Fruit fly (Drosophila melanogaster) whole organism, embryonic: ENCODE measurements around the gene TFAM.

Experiments
- ATbp ChIP-seq: fragments of 200-800 bp; sonication (Bioruptor generic); optimal IDR thresholded peaks from 2 replicates; lab custom pipeline; 2017; ENCODE audit warnings: missing biosample characterization, mild to moderate bottlenecking, missing genetic modification characterization, missing genetic modification reagents
- BEAF-32 ChIP-seq: fragments of 200-800 bp; sonication (Bioruptor generic); optimal IDR thresholded peaks from 3 replicates; lab custom pipeline; 2017; ENCODE audit warnings: missing biosample characterization, missing genetic modification characterization, mild to moderate bottlenecking, moderate library complexity, missing genetic modification reagents
- Bteb2 ChIP-seq: fragments of 200-800 bp; sonication (Bioruptor generic); optimal IDR thresholded peaks from 2 replicates; lab custom pipeline; 2016; ENCODE audit warnings: missing biosample characterization, missing genetic modification characterization
- CG10267 ChIP-seq: fragments of 200-800 bp; sonication (Bioruptor generic); optimal IDR thresholded peaks from 2 replicates; lab custom pipeline; 2018; ENCODE audit warnings: missing biosample characterization, mild to moderate bottlenecking, missing genetic modification characterization, moderate library complexity
- CG11695 ChIP-seq: fragments of 200-800 bp; sonication (Bioruptor generic); IDR thresholded peaks from 3 replicates; pipeline ENCODE4 v1.3.6; 2022; ENCODE audit warnings: missing biosample characterization, missing genetic modification characterization
- CG12942 ChIP-seq: fragments of 200-800 bp; sonication (Bioruptor generic); optimal IDR thresholded peaks from 3 replicates; lab custom pipeline; 2016; ENCODE audit warnings: missing biosample characterization, missing genetic modification characterization
- CG15514 ChIP-seq: fragments of 200-800 bp; sonication (Bioruptor generic); optimal IDR thresholded peaks from 3 replicates; lab custom pipeline; 2017; ENCODE audit warnings: missing biosample characterization, missing genetic modification characterization, mild to moderate bottlenecking, moderate library complexity, missing genetic modification reagents
- CG17612 ChIP-seq: fragments of 200-800 bp; sonication (Bioruptor generic); IDR thresholded peaks from 2 replicates; pipeline ENCODE4 v1.3.6; 2022; ENCODE audit warnings: missing biosample characterization, missing genetic modification characterization
- CG17912 ChIP-seq: fragments of 200-800 bp; sonication (Bioruptor generic); optimal IDR thresholded peaks from 2 replicates; lab custom pipeline; 2018; ENCODE audit warnings: missing biosample characterization, mild to moderate bottlenecking, missing genetic modification characterization
- CG18764 ChIP-seq: fragments of 200-800 bp; sonication (Bioruptor generic); optimal IDR thresholded peaks from 3 replicates; lab custom pipeline; 2016; ENCODE audit warnings: missing biosample characterization, missing genetic modification characterization
- CG32772 ChIP-seq: fragments of 200-800 bp; sonication (Bioruptor generic); IDR thresholded peaks from 2 replicates; pipeline ENCODE4 v1.3.6; 2022; ENCODE audit warnings: missing biosample characterization, missing genetic modification characterization
- CG3838 ChIP-seq: fragments of 200-800 bp; sonication (Bioruptor generic); optimal IDR thresholded peaks from 3 replicates; lab custom pipeline; 2016; ENCODE audit warnings: missing biosample characterization, missing genetic modification characterization
- CG3847 ChIP-seq: fragments of 200-800 bp; sonication (Bioruptor generic); IDR thresholded peaks from 2 replicates; pipeline ENCODE4 v1.3.6; 2022; ENCODE audit warnings: missing biosample characterization, missing genetic modification characterization
- CG43689 ChIP-seq: fragments of 200-800 bp; sonication (Bioruptor generic); IDR thresholded peaks from 2 replicates; pipeline ENCODE4 v1.3.6; 2022; ENCODE audit warnings: missing biosample characterization, missing genetic modification characterization
- CG4617 ChIP-seq: fragments of 200-800 bp; sonication (Bioruptor generic); optimal IDR thresholded peaks from 3 replicates; lab custom pipeline; 2016; ENCODE audit warnings: missing biosample characterization, missing genetic modification characterization, borderline replicate concordance
- CG7745 ChIP-seq: fragments of 200-800 bp; sonication (Bioruptor generic); optimal IDR thresholded peaks from 2 replicates; lab custom pipeline; 2018; ENCODE audit warnings: missing biosample characterization, mild to moderate bottlenecking, missing genetic modification characterization, moderate library complexity
- CG9437 ChIP-seq: fragments of 200-800 bp; sonication (Bioruptor generic); optimal IDR thresholded peaks from 2 replicates; lab custom pipeline; 2018; ENCODE audit warnings: missing biosample characterization, mild to moderate bottlenecking, missing genetic modification characterization
- CG9876 ChIP-seq: fragments of 200-800 bp; sonication (Bioruptor generic); optimal IDR thresholded peaks from 2 replicates; lab custom pipeline; 2016; ENCODE audit warnings: missing biosample characterization, missing genetic modification characterization
- CG9932 ChIP-seq: fragments of 200-800 bp; sonication (Bioruptor generic); IDR thresholded peaks from 2 replicates; pipeline ENCODE4 v1.3.6; 2022; ENCODE audit warnings: missing biosample characterization, missing genetic modification characterization
- Dp ChIP-seq: fragments of 200-800 bp; sonication (Bioruptor generic); optimal IDR thresholded peaks from 2 replicates; lab custom pipeline; 2018; ENCODE audit warnings: missing biosample characterization, mild to moderate bottlenecking, missing genetic modification characterization, moderate library complexity
- E2f2 ChIP-seq: fragments of 200-800 bp; sonication (Bioruptor generic); IDR thresholded peaks from 2 replicates; pipeline ENCODE4 v1.3.6; 2022; ENCODE audit warnings: missing biosample characterization, missing genetic modification characterization
- HLHmδ ChIP-seq: fragments of 200-800 bp; sonication (Bioruptor generic); optimal IDR thresholded peaks from 2 replicates; lab custom pipeline; 2018; ENCODE audit warnings: missing biosample characterization, mild to moderate bottlenecking, missing genetic modification characterization, moderate library complexity
- Hr51 ChIP-seq, 2 experiments: fragments of 200-800 bp; sonication (Bioruptor generic); optimal IDR thresholded peaks; 2 replicates in 1 of 2; 3 replicates in 1 of 2; lab custom pipeline; 2016 to 2018; ENCODE audit warnings: missing biosample characterization in 2 of 2, missing genetic modification characterization in 2 of 2, mild to moderate bottlenecking in 1 of 2, moderate library complexity in 1 of 2
- Hr78 ChIP-seq, 2 experiments: fragments of 200-800 bp in 1 of 2; fragments of >200 bp in 1 of 2; sonication (Bioruptor generic) in 1 of 2; optimal IDR thresholded peaks; 2 replicates each; lab custom pipeline; 2017 to 2019; ENCODE audit warnings: missing biosample characterization in 2 of 2, missing genetic modification characterization in 2 of 2, mild to moderate bottlenecking in 1 of 2, moderate library complexity in 1 of 2
- Lim3 ChIP-seq: fragments of 200-800 bp; sonication (Bioruptor generic); IDR thresholded peaks from 2 replicates; pipeline ENCODE4 v1.3.6; 2022; ENCODE audit warnings: missing biosample characterization, missing genetic modification characterization
- MBD-R2 ChIP-seq: fragments of 200-800 bp; sonication (Bioruptor generic); IDR thresholded peaks from 2 replicates; pipeline ENCODE4 v1.3.6; 2022; ENCODE audit warnings: missing biosample characterization, missing genetic modification characterization
- NfI ChIP-seq: fragments of 200-800 bp; sonication (Bioruptor generic); optimal IDR thresholded peaks from 3 replicates; lab custom pipeline; 2018; ENCODE audit warnings: missing biosample characterization, mild to moderate bottlenecking, missing genetic modification characterization, moderate library complexity
- Poxn ChIP-seq: fragments of 200-800 bp; sonication (Bioruptor generic); IDR thresholded peaks from 2 replicates; pipeline ENCODE4 v1.3.6; 2022; ENCODE audit warnings: missing biosample characterization, missing genetic modification characterization
- Sin3A ChIP-seq: fragments of >200 bp; optimal IDR thresholded peaks from 2 replicates; lab custom pipeline; 2018
- Stat92E ChIP-seq, 3 experiments: fragments of >200 bp in 2 of 3; fragments of 200-800 bp in 1 of 3; sonication (Bioruptor generic) in 1 of 3; optimal IDR thresholded peaks; 2 replicates each; lab custom pipeline; 2017 to 2019; ENCODE audit warnings: missing biosample characterization in 3 of 3, missing genetic modification characterization in 3 of 3, mild to moderate bottlenecking in 1 of 3, moderate library complexity in 1 of 3
- YL-1 ChIP-seq: fragments of 200-800 bp; sonication (Bioruptor generic); optimal IDR thresholded peaks from 3 replicates; lab custom pipeline; 2017; ENCODE audit warnings: missing biosample characterization, mild to moderate bottlenecking, missing genetic modification characterization
- bcd ChIP-seq: fragments of 200-800 bp; sonication (Bioruptor generic); optimal IDR thresholded peaks from 2 replicates; lab custom pipeline; 2017; ENCODE audit warnings: missing biosample characterization, mild to moderate bottlenecking, missing genetic modification characterization
- corto ChIP-seq: fragments of 200-800 bp; sonication (Bioruptor generic); optimal IDR thresholded peaks from 2 replicates; lab custom pipeline; 2016; ENCODE audit warnings: missing biosample characterization, mild to moderate bottlenecking, missing genetic modification characterization, moderate library complexity
- eyg ChIP-seq: fragments of 200-800 bp; sonication (Bioruptor generic); optimal IDR thresholded peaks from 3 replicates; lab custom pipeline; 2016; ENCODE audit warnings: missing biosample characterization, missing genetic modification characterization
- gem ChIP-seq: fragments of 200-800 bp; sonication (Bioruptor generic); optimal IDR thresholded peaks from 2 replicates; lab custom pipeline; 2019; ENCODE audit warnings: missing biosample characterization, mild to moderate bottlenecking, missing genetic modification characterization, moderate library complexity
- gfzf ChIP-seq: fragments of 200-800 bp; sonication (Bioruptor generic); optimal IDR thresholded peaks from 2 replicates; lab custom pipeline; 2016; ENCODE audit warnings: missing biosample characterization, mild to moderate bottlenecking, missing genetic modification characterization, moderate library complexity
- hb ChIP-seq: fragments of 200-800 bp; sonication (Bioruptor generic); IDR thresholded peaks from 3 replicates; pipeline ENCODE4 v1.3.6; 2022; ENCODE audit warnings: missing biosample characterization, missing genetic modification characterization; ENCODE audit not compliant: partially characterized antibody
- insv ChIP-seq, 2 experiments: fragments of 200-800 bp; sonication (Bioruptor generic); optimal IDR thresholded peaks; 3 replicates each; lab custom pipeline; 2016 to 2018; ENCODE audit warnings: missing biosample characterization in 2 of 2, missing genetic modification characterization in 2 of 2
- klu ChIP-seq: fragments of 200-800 bp; sonication (Bioruptor generic); IDR thresholded peaks from 2 replicates; pipeline ENCODE4 v1.3.6; 2022; ENCODE audit warnings: missing biosample characterization, missing genetic modification characterization
- lab ChIP-seq: fragments of 200-800 bp; sonication (Bioruptor generic); optimal IDR thresholded peaks from 3 replicates; lab custom pipeline; 2017; ENCODE audit warnings: missing biosample characterization, missing genetic modification characterization, mild to moderate bottlenecking, moderate library complexity, missing genetic modification reagents
- pan ChIP-seq, 4 experiments: fragments of >200 bp in 3 of 4; fragments of 200-800 bp in 1 of 4; sonication (Bioruptor generic) in 1 of 4; optimal IDR thresholded peaks in 3 of 4; IDR thresholded peaks in 1 of 4; 2 replicates each; pipeline versions ENCODE4 v1.3.6 to Lab custom; 2017 to 2022; ENCODE audit warnings: missing biosample characterization in 2 of 4, missing genetic modification characterization in 2 of 4, mixed read lengths in 1 of 4
- ranshi ChIP-seq: fragments of 200-800 bp; sonication (Bioruptor generic); IDR thresholded peaks from 2 replicates; pipeline ENCODE4 v1.3.6; 2022; ENCODE audit warnings: missing biosample characterization, missing genetic modification characterization
- row ChIP-seq: fragments of 200-800 bp; sonication (Bioruptor generic); IDR thresholded peaks from 3 replicates; pipeline ENCODE4 v1.3.6; 2022; ENCODE audit warnings: missing biosample characterization, missing genetic modification characterization
- sens-2 ChIP-seq: fragments of 200-800 bp; sonication (Bioruptor generic); IDR thresholded peaks from 2 replicates; pipeline ENCODE4 v1.3.6; 2022; ENCODE audit warnings: missing biosample characterization, missing genetic modification characterization
- tgo ChIP-seq: fragments of 200-800 bp; sonication (Bioruptor generic); IDR thresholded peaks from 3 replicates; pipeline ENCODE4 v1.3.6; 2022; ENCODE audit warnings: missing biosample characterization, missing genetic modification characterization
- tna ChIP-seq: fragments of 200-800 bp; sonication (Bioruptor generic); IDR thresholded peaks from 2 replicates; pipeline ENCODE4 v1.3.6; 2022; ENCODE audit warnings: missing biosample characterization, missing genetic modification characterization; ENCODE audit not compliant: partially characterized antibody
- yki ChIP-seq: fragments of >200 bp; optimal IDR thresholded peaks from 3 replicates; lab custom pipeline; 2018
- zen ChIP-seq: fragments of 200-800 bp; sonication (Bioruptor generic); optimal IDR thresholded peaks from 3 replicates; lab custom pipeline; 2018; ENCODE audit warnings: missing biosample characterization, mild to moderate bottlenecking, missing genetic modification characterization, moderate library complexity

Gene TFAM

dm6 chr3R:20585566-20585965, 8.8 kb upstream of the TFAM start, which contains the start of gene CG16953 (continued):
- TF ChIP-seq ATbp (GFP tag; lab: Kevin White, UChicago) (no peak), Stat92E (GFP tag; optimal IDR thresholded peaks at IDR 0.05; lab: Kevin White, UChicago) (peak in 1 of 3 experiments; percentile 45), CG3838 (GFP tag; lab: Kevin White, UChicago) (no peak), gem (tag; lab: Kevin White, UChicago) (no peak), CG7745 (tag; lab: Kevin White, UChicago) (peak; percentile 6), NfI (GFP tag; lab: Kevin White, UChicago) (no peak), Hr51 (GFP tag; optimal IDR thresholded peaks at IDR 0.05; lab: Kevin White, UChicago) (no peak), insv (GFP tag; optimal IDR thresholded peaks at IDR 0.05; lab: Kevin White, UChicago) (no peak), CG43689 (GFP tag; lab: Robert Waterston, UW) (no peak), lab (no peak), bcd (GFP tag; lab: Kevin White, UChicago) (no peak), ranshi (no peak), Bteb2 (GFP tag; lab: Kevin White, UChicago) (no peak), CG15514 (GFP tag; lab: Kevin White, UChicago) (peak; percentile 20), Sin3A (no peak), CG9932 (GFP tag; lab: Robert Waterston, UW) (no peak), klu (no peak), corto (GFP tag; lab: Kevin White, UChicago) (no peak), BEAF-32 (GFP tag; lab: Kevin White, UChicago) (peak; percentile 21), CG11695 (GFP tag; lab: Robert Waterston, UW) (no peak), CG10267 (tag; lab: Kevin White, UChicago) (peak; percentile 30), CG4617 (GFP tag; lab: Kevin White, UChicago) (peak; percentile 81), Lim3 (no peak), MBD-R2 (GFP tag; lab: Robert Waterston, UW) (peak; percentile 38; the same call in 1 of the 2 replicates), YL-1 (GFP tag; lab: Kevin White, UChicago) (peak; percentile 54), CG9437 (GFP tag; lab: Kevin White, UChicago) (peak; percentile 25), CG18764 (GFP tag; lab: Kevin White, UChicago) (no peak)

- TF ChIP-seq Dp (GFP tag; lab: Kevin White, UChicago) (peak; percentile 54), yki (no peak), E2f2 (peak; percentile 67; the same call in 1 of the 2 replicates), gfzf (peak; percentile 58)
These were observed 4.6 kb upstream of the TFAM start, which contains the start of gene CG34008 for dm6 chr3R:20581376-20581775. CG34008 (minus strand) TSS chr3R:20581522.

dm6 chr3R:20579816-20580215, 3.0 kb upstream of the TFAM start, which contains the start of the genes EloB and Srp14:
EloB (minus strand) TSS chr3R:20579850.
Srp14 (plus strand) TSS chr3R:20580115.
- TF ChIP-seq row (peak; percentile 91), tna (GFP tag; lab: Robert Waterston, UW) (peak; percentile 90), klu (peak; percentile 58; the same call in 1 of the 2 replicates), sens-2 (GFP tag; lab: Robert Waterston, UW) (no peak), CG9876 (GFP tag; lab: Kevin White, UChicago) (peak; percentile 49), CG17612 (GFP tag; lab: Robert Waterston, UW) (peak; percentile 40; the same call in 1 of the 2 replicates), pan (optimal IDR thresholded peaks at IDR 0.05; lab: Kevin White, UChicago) (no peak), pan (GFP tag; optimal IDR thresholded peaks at IDR 0.05 in 1 of 2, IDR thresholded peaks at IDR 0.05 in 1 of 2) (peak in 1 of 2 experiments; percentile 70), zen (peak; percentile 85), CG3847 (GFP tag; lab: Robert Waterston, UW) (peak; percentile 87), bcd (GFP tag; lab: Kevin White, UChicago) (peak; percentile 72), Hr78 (GFP tag; optimal IDR thresholded peaks at IDR 0.05; lab: Kevin White, UChicago) (peak in 1 of 2 experiments; percentile 87), eyg (GFP tag; lab: Kevin White, UChicago) (peak; percentile 33), CG32772 (GFP tag; lab: Robert Waterston, UW) (peak; percentile 53), HLHmδ (no peak), CG17912 (GFP tag; lab: Kevin White, UChicago) (peak; percentile 64), CG12942 (GFP tag; lab: Kevin White, UChicago) (peak; percentile 78), hb (GFP tag; lab: Robert Waterston, UW) (peak; percentile 96), tgo (GFP tag; lab: Robert Waterston, UW) (peak; percentile 66), Poxn (GFP tag; lab: Robert Waterston, UW) (no peak)
